Fruit fly (Drosophila melanogaster): ENCODE results near the gene Fntb.

The Fntb gene

dm6 chr3R:16442937-16443336, 10.1 kb downstream of the Fntb start, which contains the start of the genes Ttc1 and CG14882 (continued):
- TF ChIP-seq Tbp (GFP tag; optimal IDR thresholded peaks at IDR 0.05) (no peak), Dp (GFP tag; optimal IDR thresholded peaks at IDR 0.05) (peak; percentile 44), sim (GFP tag; IDR thresholded peaks at IDR 0.05) (peak; percentile 47; the same call in 1 of the 2 replicates), Jarid2 (GFP tag; optimal IDR thresholded peaks at IDR 0.05) (no peak), CG12071 (GFP tag; optimal IDR thresholded peaks at IDR 0.05) (no peak), Rx (GFP tag; IDR thresholded peaks at IDR 0.05) (peak; percentile 72), CG4360 (GFP tag; IDR thresholded peaks at IDR 0.05) (peak; percentile 45; the same call in 1 of the 2 replicates), bbx (GFP tag; IDR thresholded peaks at IDR 0.05; ENCODE audit: partially characterized antibody) (peak; percentile 74), Hmx (GFP tag; optimal IDR thresholded peaks at IDR 0.05) (peak; percentile 59), CG10959 (GFP tag; IDR thresholded peaks at IDR 0.05) (no peak), ato (GFP tag; IDR thresholded peaks at IDR 0.05; ENCODE audit: partially characterized antibody) (no peak; the same call in 1 of the 2 replicates), CG14050 (GFP tag; IDR thresholded peaks at IDR 0.05) (peak; percentile 92), CG11398 (GFP tag; optimal IDR thresholded peaks at IDR 0.05) (peak; percentile 49), peb (GFP tag; IDR thresholded peaks at IDR 0.05) (peak; percentile 78), CG33213 (GFP tag; optimal IDR thresholded peaks at IDR 0.05) (peak; percentile 78), Aef1 (GFP tag; IDR thresholded peaks at IDR 0.05) (peak; percentile 76), gfzf (GFP tag; optimal IDR thresholded peaks at IDR 0.05) (peak; percentile 13), CG11093 (GFP tag; IDR thresholded peaks at IDR 0.05) (peak; percentile 36; the same call in 1 of the 3 replicates), CG7745 (tag; optimal IDR thresholded peaks at IDR 0.05) (no peak), NC2β (GFP tag; optimal IDR thresholded peaks at IDR 0.05) (peak; percentile 59), CoRest (tag; optimal IDR thresholded peaks at IDR 0.05) (peak; percentile 85), MTF-1 (GFP tag; optimal IDR thresholded peaks at IDR 0.05; ENCODE audit: borderline replicate concordance) (peak; percentile 27), pan (optimal IDR thresholded peaks at IDR 0.05) (no peak), pan (GFP tag; optimal IDR thresholded peaks at IDR 0.05 in 1 of 2, IDR thresholded peaks at IDR 0.05 in 1 of 2) (peak in 1 of 2 experiments; percentile 81), Xrp1 (GFP tag; IDR thresholded peaks at IDR 0.05) (peak; percentile 77), ERR (GFP tag; optimal IDR thresholded peaks at IDR 0.05) (peak; percentile 79), CG13123 (GFP tag; optimal IDR thresholded peaks at IDR 0.05) (peak; percentile 84), fru (optimal IDR thresholded peaks at IDR 0.05) (no peak), CG2875 (GFP tag; optimal IDR thresholded peaks at IDR 0.05) (peak; percentile 63), crc (GFP tag; optimal IDR thresholded peaks at IDR 0.05) (peak; percentile 61), NC2α (GFP tag; optimal IDR thresholded peaks at IDR 0.05) (peak; percentile 72), sr (GFP tag; IDR thresholded peaks at IDR 0.05) (peak; percentile 57; the same call in 2 of the 3 replicates), CG9932 (GFP tag; IDR thresholded peaks at IDR 0.05) (peak; percentile 94), Spps (tag; optimal IDR thresholded peaks at IDR 0.05) (peak; percentile 44), CG12155 (GFP tag; optimal IDR thresholded peaks at IDR 0.05) (peak; percentile 84), CG1603 (tag; optimal IDR thresholded peaks at IDR 0.05) (peak; percentile 70), CG15479 (GFP tag; optimal IDR thresholded peaks at IDR 0.05) (no peak), CG1602 (GFP tag; optimal IDR thresholded peaks at IDR 0.05) (peak; percentile 84), CG14860 (GFP tag; IDR thresholded peaks at IDR 0.05; ENCODE audit: partially characterized antibody) (0 out of 3 replicates have a peak, but pooled peaks have one; percentile 6), H15 (GFP tag; IDR thresholded peaks at IDR 0.05) (peak; percentile 87), kah (GFP tag; optimal IDR thresholded peaks at IDR 0.05) (peak; percentile 2), scrt (GFP tag; optimal IDR thresholded peaks at IDR 0.05) (peak; percentile 15), CG11504 (tag; optimal IDR thresholded peaks at IDR 0.05) (no peak), tna (GFP tag; IDR thresholded peaks at IDR 0.05; ENCODE audit: partially characterized antibody) (peak; percentile 45; the same call in 1 of the 2 replicates), CG42726 (GFP tag; IDR thresholded peaks at IDR 0.05; ENCODE audit: partially characterized antibody) (no peak), CG4820 (GFP tag; optimal IDR thresholded peaks at IDR 0.05) (peak; percentile 61), sqz (GFP tag; optimal IDR thresholded peaks at IDR 0.05) (no peak), zf30C (GFP tag; optimal IDR thresholded peaks at IDR 0.05) (no peak), Side (GFP tag; optimal IDR thresholded peaks at IDR 0.05) (peak; percentile 85), sug (tag; optimal IDR thresholded peaks at IDR 0.05) (peak; percentile 81), CG12744 (GFP tag; optimal IDR thresholded peaks at IDR 0.05) (peak; percentile 77)

All from whole organism, embryonic.